Worm (Caenorhabditis elegans) whole organism, midembryonic: ENCODE measurements around the gene ZK1320.9.

Experiments used
- flt-1 ChIP-seq: fragments of 200-800 bp; sonication (Bioruptor generic); IDR thresholded peaks from 2 replicates; pipeline ENCODE4 v1.3.6; 2022; ENCODE audit warnings: missing genetic modification characterization, missing compliant biosample characterization
- ref-1 ChIP-seq: fragments of 200-800 bp; sonication (Bioruptor generic); conservative IDR thresholded peaks from 2 replicates; pipeline ENCODE4 v1.3.6; 2022; ENCODE audit warnings: missing genetic modification reagents, missing genetic modification characterization, missing compliant biosample characterization
- ztf-23 ChIP-seq: fragments of 200-800 bp; sonication (Bioruptor generic); IDR thresholded peaks from 2 replicates; pipeline ENCODE4 v1.3.6; 2022; ENCODE audit warnings: missing genetic modification reagents, missing genetic modification characterization, missing compliant biosample characterization
- ztf-29 ChIP-seq: fragments of 200-800 bp; sonication (Bioruptor generic); IDR thresholded peaks from 2 replicates; pipeline ENCODE4 v1.3.6; 2022; ENCODE audit warnings: missing genetic modification reagents, missing genetic modification characterization, missing compliant biosample characterization

- TF ChIP-seq ztf-23: no peak
- TF ChIP-seq ref-1 (GFP tag; lab: Robert Waterston, UW): no peak
- TF ChIP-seq flt-1 (GFP tag; lab: Robert Waterston, UW): no peak
- peak; percentile 25; the same call in 1 of the 2 replicates for TF ChIP-seq ztf-29 (GFP tag; lab: Robert Waterston, UW)
Observed at ce11 chrII:9644940-9645634, 41.4 kb downstream of the ZK1320.9 start.
